Fruit fly (Drosophila melanogaster): ENCODE results near the gene bip1.

Gene bip1

DNA sequence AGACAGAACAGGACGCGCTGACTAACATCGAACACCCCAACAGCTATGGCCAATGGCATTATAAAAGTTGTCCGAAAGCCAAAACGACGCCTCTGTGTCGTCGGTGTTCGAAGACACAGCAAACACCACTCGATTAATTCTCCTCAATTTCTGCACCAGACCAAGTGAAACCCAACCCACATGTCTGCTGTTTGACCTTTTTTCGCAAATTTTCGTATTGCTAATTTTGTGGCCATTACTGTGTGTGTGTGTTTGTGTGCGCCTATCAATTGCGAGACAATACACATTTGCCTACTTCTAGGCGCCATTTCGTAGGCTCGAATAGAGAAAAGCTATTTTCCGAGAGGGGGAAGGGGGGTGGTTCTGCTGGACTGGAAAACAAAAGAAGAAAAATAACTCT lies 19.4 kb downstream of the bip1 start:
- no peak for TF ChIP-seq CG10431 (GFP tag; optimal IDR thresholded peaks at IDR 0.05)
- TF ChIP-seq lab (GFP tag; optimal IDR thresholded peaks at IDR 0.05), result peak; percentile 35
- TF ChIP-seq CG11696 (GFP tag; IDR thresholded peaks at IDR 0.05), result peak; percentile 45; the same call in 1 of the 2 replicates
- peak; percentile 68 for TF ChIP-seq CG13894 (tag; optimal IDR thresholded peaks at IDR 0.05)
- 0 out of 3 replicates have a peak, but pooled peaks have one; percentile 42 for TF ChIP-seq dysf (GFP tag; IDR thresholded peaks at IDR 0.05)
- TF ChIP-seq sens-2 (GFP tag; IDR thresholded peaks at IDR 0.05), result no peak
- peak; percentile 63 for TF ChIP-seq Med (GFP tag)
- no peak for TF ChIP-seq exex (tag; optimal IDR thresholded peaks at IDR 0.05)
- TF ChIP-seq abd-A (tag; optimal IDR thresholded peaks at IDR 0.05), result peak; percentile 86
- no peak for TF ChIP-seq CG15269 (tag; optimal IDR thresholded peaks at IDR 0.05)
- no peak for TF ChIP-seq Mad (GFP tag; optimal IDR thresholded peaks at IDR 0.05)
- no peak for TF ChIP-seq Camta (GFP tag; optimal IDR thresholded peaks at IDR 0.05)

- TF ChIP-seq CG10321 (GFP tag; IDR thresholded peaks at IDR 0.05) (peak; percentile 38; the same call in 1 of the 2 replicates), lab (GFP tag; optimal IDR thresholded peaks at IDR 0.05) (peak; percentile 76), pros (GFP tag; optimal IDR thresholded peaks at IDR 0.05) (peak; percentile 73), nmo (GFP tag; optimal IDR thresholded peaks at IDR 0.05) (peak; percentile 2), grau (tag; optimal IDR thresholded peaks at IDR 0.05) (peak; percentile 42), CG1832 (GFP tag; optimal IDR thresholded peaks at IDR 0.05) (peak; percentile 35), Ravus (GFP tag; IDR thresholded peaks at IDR 0.05) (no peak), schlank (tag; optimal IDR thresholded peaks at IDR 0.05) (no peak), pan (optimal IDR thresholded peaks at IDR 0.05) (no peak), pan (GFP tag; optimal IDR thresholded peaks at IDR 0.05 in 1 of 2, IDR thresholded peaks at IDR 0.05 in 1 of 2) (peak in 1 of 2 experiments; percentile 59), CG15073 (GFP tag; optimal IDR thresholded peaks at IDR 0.05) (no peak), Xrp1 (GFP tag; IDR thresholded peaks at IDR 0.05) (0 out of 2 replicates have a peak, but pooled peaks have one; percentile 8), grn (GFP tag; optimal IDR thresholded peaks at IDR 0.05) (peak; percentile 21), crol (GFP tag; IDR thresholded peaks at IDR 0.05) (peak; percentile 67), Stat92E (GFP tag; optimal IDR thresholded peaks at IDR 0.05) (peak in 1 of 3 experiments; percentile 65), bbx (GFP tag; IDR thresholded peaks at IDR 0.05; ENCODE audit: partially characterized antibody) (no peak), chm (GFP tag; IDR thresholded peaks at IDR 0.05) (0 out of 2 replicates have a peak, but pooled peaks have one; percentile 35), kni (GFP tag; optimal IDR thresholded peaks at IDR 0.05) (peak; percentile 53)
Observed at dm6 chr3L:8037693-8038092, 20.8 kb downstream of the bip1 start.

DNA sequence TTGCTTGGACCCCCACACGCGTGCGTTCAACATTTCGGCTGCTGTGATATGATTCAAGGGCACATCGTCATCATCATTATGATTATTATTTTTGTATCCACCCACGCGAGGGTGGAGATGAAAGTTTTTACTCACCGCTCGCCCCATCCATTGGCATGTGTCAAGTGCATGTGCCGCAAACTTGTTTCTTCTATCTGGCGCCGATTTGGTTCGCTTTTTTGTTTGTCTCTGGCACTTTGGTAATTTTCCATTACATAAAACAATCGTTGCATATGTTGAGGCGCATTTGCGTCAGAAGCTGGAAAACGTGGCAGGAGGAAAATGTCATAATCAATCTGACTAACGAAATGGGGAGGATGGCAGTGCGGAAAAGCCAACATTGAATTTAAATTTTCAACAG lies 24.7 kb downstream of the bip1 start:
- TF ChIP-seq Pdp1 (GFP tag; optimal IDR thresholded peaks at IDR 0.05), result peak in 1 of 2 experiments; percentile 52
- TF ChIP-seq CG12769 (tag; optimal IDR thresholded peaks at IDR 0.05), result peak; percentile 31
- TF ChIP-seq cg (GFP tag; optimal IDR thresholded peaks at IDR 0.05), result no peak
- TF ChIP-seq Ets65A (GFP tag), result peak; percentile 72
- no peak for TF ChIP-seq Dbx (GFP tag; IDR thresholded peaks at IDR 0.05)
- TF ChIP-seq CG18476 (GFP tag; optimal IDR thresholded peaks at IDR 0.05), result peak; percentile 68
- TF ChIP-seq CG8290 (GFP tag; optimal IDR thresholded peaks at IDR 0.05), result peak; percentile 20
- TF ChIP-seq CG8290 (tag; optimal IDR thresholded peaks at IDR 0.05), result no peak
- peak; percentile 86 for TF ChIP-seq sr (GFP tag; IDR thresholded peaks at IDR 0.05)
